Fruit fly (Drosophila melanogaster) whole organism, embryonic: ENCODE measurements around the gene CG2540.

Experiments
- BtbVII ChIP-seq: fragments of 200-800 bp; sonication (Bioruptor generic); optimal IDR thresholded peaks from 3 replicates; lab custom pipeline; 2017; ENCODE audit warnings: missing biosample characterization, mild to moderate bottlenecking, missing genetic modification characterization
- CG1024 ChIP-seq: fragments of 200-800 bp; sonication (Bioruptor generic); IDR thresholded peaks from 2 replicates; pipeline ENCODE4 v1.3.6; 2022; ENCODE audit warnings: missing biosample characterization, missing genetic modification characterization
- CG10431 ChIP-seq: fragments of 200-800 bp; sonication (Bioruptor generic); optimal IDR thresholded peaks from 3 replicates; lab custom pipeline; 2018; ENCODE audit warnings: missing biosample characterization, mild to moderate bottlenecking, missing genetic modification characterization
- CG10565 ChIP-seq: fragments of 200-800 bp; sonication (Bioruptor generic); optimal IDR thresholded peaks from 3 replicates; lab custom pipeline; 2016; ENCODE audit warnings: missing biosample characterization, mild to moderate bottlenecking, missing genetic modification characterization
- CG11398 ChIP-seq: fragments of 200-800 bp; sonication (Bioruptor generic); optimal IDR thresholded peaks from 2 replicates; lab custom pipeline; 2016; ENCODE audit warnings: missing biosample characterization, missing genetic modification characterization
- CG11456 ChIP-seq: fragments of 200-800 bp; sonication (Bioruptor generic); IDR thresholded peaks from 3 replicates; pipeline ENCODE4 v1.3.6; 2022; ENCODE audit warnings: missing biosample characterization, missing genetic modification characterization
- CG12104 ChIP-seq: fragments of 200-800 bp; sonication (Bioruptor generic); optimal IDR thresholded peaks from 3 replicates; lab custom pipeline; 2016; ENCODE audit warnings: missing biosample characterization, missing genetic modification characterization
- CG1529 ChIP-seq: fragments of 200-800 bp; sonication (Bioruptor generic); optimal IDR thresholded peaks from 3 replicates; lab custom pipeline; 2018; ENCODE audit warnings: missing biosample characterization, missing genetic modification characterization
- CG15479 ChIP-seq: fragments of 200-800 bp; sonication (Bioruptor generic); optimal IDR thresholded peaks from 3 replicates; lab custom pipeline; 2019; ENCODE audit warnings: missing biosample characterization, mild to moderate bottlenecking, missing genetic modification characterization, moderate library complexity
- CG17829 ChIP-seq: fragments of 200-800 bp; optimal IDR thresholded peaks from 2 replicates; lab custom pipeline; 2019; ENCODE audit warnings: missing biosample characterization, mild to moderate bottlenecking, missing genetic modification characterization, moderate library complexity
- CG18476 ChIP-seq: fragments of 200-800 bp; sonication (Bioruptor generic); optimal IDR thresholded peaks from 2 replicates; lab custom pipeline; 2016; ENCODE audit warnings: missing biosample characterization, mild to moderate bottlenecking, missing genetic modification characterization
- CG18764 ChIP-seq: fragments of 200-800 bp; sonication (Bioruptor generic); optimal IDR thresholded peaks from 3 replicates; lab custom pipeline; 2016; ENCODE audit warnings: missing biosample characterization, missing genetic modification characterization
- CG2889 ChIP-seq: fragments of 200-800 bp; sonication (Bioruptor generic); IDR thresholded peaks from 3 replicates; pipeline ENCODE4 v1.3.6; 2022; ENCODE audit warnings: missing biosample characterization, missing genetic modification characterization
- CG3281 ChIP-seq: fragments of 200-800 bp; sonication (Bioruptor generic); optimal IDR thresholded peaks from 3 replicates; lab custom pipeline; 2017; ENCODE audit warnings: missing biosample characterization, mild to moderate bottlenecking, missing genetic modification characterization
- CG34376 ChIP-seq: fragments of 200-800 bp; sonication (Bioruptor generic); optimal IDR thresholded peaks from 2 replicates; lab custom pipeline; 2018; ENCODE audit warnings: missing biosample characterization, mild to moderate bottlenecking, missing genetic modification characterization
- CG3847 ChIP-seq: fragments of 200-800 bp; sonication (Bioruptor generic); IDR thresholded peaks from 2 replicates; pipeline ENCODE4 v1.3.6; 2022; ENCODE audit warnings: missing biosample characterization, missing genetic modification characterization
- CG6254 ChIP-seq: fragments of 200-800 bp; sonication (Bioruptor generic); optimal IDR thresholded peaks from 3 replicates; lab custom pipeline; 2017; ENCODE audit warnings: mild to moderate bottlenecking, missing biosample characterization, missing genetic modification reagents, missing genetic modification characterization
- CG6689 ChIP-seq: fragments of 200-800 bp; sonication (Bioruptor generic); IDR thresholded peaks from 2 replicates; pipeline ENCODE4 v1.3.6; 2022; ENCODE audit warnings: missing biosample characterization, missing genetic modification characterization
- CG6765 ChIP-seq: fragments of 200-800 bp; sonication (Bioruptor generic); optimal IDR thresholded peaks from 3 replicates; lab custom pipeline; 2017; ENCODE audit warnings: missing biosample characterization, mild to moderate bottlenecking, missing genetic modification characterization
- CG7556 ChIP-seq: fragments of 200-800 bp; sonication (Bioruptor generic); optimal IDR thresholded peaks from 2 replicates; lab custom pipeline; 2017; ENCODE audit warnings: missing biosample characterization, mild to moderate bottlenecking, missing genetic modification characterization
- CG8089 ChIP-seq: fragments of 200-800 bp; sonication (Bioruptor generic); optimal IDR thresholded peaks from 3 replicates; lab custom pipeline; 2016; ENCODE audit warnings: missing biosample characterization, missing genetic modification characterization
- CTCF ChIP-seq: fragments of 200-800 bp; sonication (Bioruptor generic); optimal IDR thresholded peaks from 2 replicates; lab custom pipeline; 2017; ENCODE audit warnings: missing biosample characterization, mild to moderate bottlenecking, missing genetic modification characterization, moderate library complexity
- Dbx ChIP-seq: fragments of 200-800 bp; sonication (Bioruptor generic); IDR thresholded peaks from 3 replicates; pipeline ENCODE4 v1.3.6; 2022; ENCODE audit warnings: missing biosample characterization, missing genetic modification characterization
- Dek ChIP-seq: fragments of 200-800 bp; sonication (Bioruptor generic); optimal IDR thresholded peaks from 3 replicates; lab custom pipeline; 2019; ENCODE audit warnings: missing biosample characterization, mild to moderate bottlenecking, missing genetic modification characterization, moderate library complexity
- Lhr ChIP-seq: fragments of 200-800 bp; sonication (Bioruptor generic); optimal IDR thresholded peaks from 3 replicates; lab custom pipeline; 2017; ENCODE audit warnings: mild to moderate bottlenecking, missing biosample characterization, missing genetic modification reagents, missing genetic modification characterization
- Nf-YC ChIP-seq: fragments of 200-800 bp; optimal IDR thresholded peaks from 3 replicates; lab custom pipeline; 2019; ENCODE audit warnings: missing biosample characterization, mild to moderate bottlenecking, missing genetic modification characterization, moderate library complexity
- Ptx1 ChIP-seq: fragments of 200-800 bp; sonication (Bioruptor generic); IDR thresholded peaks from 2 replicates; pipeline ENCODE4 v1.3.6; 2022; ENCODE audit warnings: missing biosample characterization, missing genetic modification characterization
- Sry-β ChIP-seq: fragments of 200-800 bp; sonication (Bioruptor generic); optimal IDR thresholded peaks from 2 replicates; lab custom pipeline; 2018; ENCODE audit warnings: missing biosample characterization, mild to moderate bottlenecking, missing genetic modification characterization, moderate library complexity
- Tbp ChIP-seq: fragments of >200 bp; optimal IDR thresholded peaks from 2 replicates; lab custom pipeline; 2018; ENCODE audit warnings: missing biosample characterization, missing genetic modification characterization
- Xbp1 ChIP-seq: fragments of 200-800 bp; sonication (Bioruptor generic); optimal IDR thresholded peaks from 3 replicates; lab custom pipeline; 2016; ENCODE audit warnings: missing biosample characterization, mild to moderate bottlenecking, missing genetic modification characterization
- ap ChIP-seq: fragments of 200-800 bp; sonication (Bioruptor generic); IDR thresholded peaks from 2 replicates; pipeline ENCODE4 v1.3.6; 2022; ENCODE audit warnings: missing biosample characterization, missing genetic modification characterization
- ash1 ChIP-seq: fragments of 200-800 bp; sonication (Bioruptor generic); optimal IDR thresholded peaks from 2 replicates; lab custom pipeline; 2018; ENCODE audit warnings: missing biosample characterization, mild to moderate bottlenecking, missing genetic modification characterization
- bowl ChIP-seq: fragments of 200-800 bp; sonication (Bioruptor generic); IDR thresholded peaks from 2 replicates; pipeline ENCODE4 v1.3.6; 2022; ENCODE audit warnings: missing biosample characterization, missing genetic modification characterization
- cato ChIP-seq: fragments of 200-800 bp; sonication (Bioruptor generic); optimal IDR thresholded peaks from 2 replicates; lab custom pipeline; 2016; ENCODE audit warnings: missing biosample characterization, missing genetic modification characterization, borderline replicate concordance
- chinmo ChIP-seq: fragments of 200-800 bp; sonication (Bioruptor generic); IDR thresholded peaks from 4 replicates; pipeline ENCODE4 v1.3.6; 2022; ENCODE audit warnings: missing biosample characterization, missing genetic modification characterization; ENCODE audit not compliant: partially characterized antibody
- corto ChIP-seq: fragments of 200-800 bp; sonication (Bioruptor generic); optimal IDR thresholded peaks from 2 replicates; lab custom pipeline; 2016; ENCODE audit warnings: missing biosample characterization, mild to moderate bottlenecking, missing genetic modification characterization, moderate library complexity
- cwo ChIP-seq: fragments of 200-800 bp; sonication (Bioruptor generic); optimal IDR thresholded peaks from 3 replicates; lab custom pipeline; 2017; ENCODE audit warnings: missing biosample characterization, missing genetic modification characterization, mild to moderate bottlenecking, moderate library complexity, missing genetic modification reagents
- gsb-n ChIP-seq: fragments of 200-800 bp; sonication (Bioruptor generic); optimal IDR thresholded peaks from 3 replicates; lab custom pipeline; 2018; ENCODE audit warnings: missing biosample characterization, mild to moderate bottlenecking, missing genetic modification characterization
- hb ChIP-seq: fragments of 200-800 bp; sonication (Bioruptor generic); IDR thresholded peaks from 3 replicates; pipeline ENCODE4 v1.3.6; 2022; ENCODE audit warnings: missing biosample characterization, missing genetic modification characterization; ENCODE audit not compliant: partially characterized antibody
- hth ChIP-seq: fragments of >200 bp; optimal IDR thresholded peaks from 2 replicates; lab custom pipeline; 2017; ENCODE audit warnings: inconsistent platforms
- inv ChIP-seq: fragments of 200-800 bp; sonication (Bioruptor generic); IDR thresholded peaks from 2 replicates; pipeline ENCODE4 v1.3.6; 2022; ENCODE audit warnings: missing biosample characterization, missing genetic modification characterization; ENCODE audit not compliant: partially characterized antibody
- klu ChIP-seq: fragments of 200-800 bp; sonication (Bioruptor generic); IDR thresholded peaks from 2 replicates; pipeline ENCODE4 v1.3.6; 2022; ENCODE audit warnings: missing biosample characterization, missing genetic modification characterization
- luna ChIP-seq: fragments of 200-800 bp; sonication (Bioruptor generic); optimal IDR thresholded peaks from 2 replicates; lab custom pipeline; 2016; ENCODE audit warnings: missing biosample characterization, missing genetic modification characterization
- pfk ChIP-seq: fragments of 200-800 bp; sonication (Bioruptor generic); optimal IDR thresholded peaks from 2 replicates; lab custom pipeline; 2018; ENCODE audit warnings: missing biosample characterization, mild to moderate bottlenecking, missing genetic modification characterization, moderate library complexity
- ranshi ChIP-seq: fragments of 200-800 bp; sonication (Bioruptor generic); IDR thresholded peaks from 2 replicates; pipeline ENCODE4 v1.3.6; 2022; ENCODE audit warnings: missing biosample characterization, missing genetic modification characterization
- salm ChIP-seq: fragments of 200-800 bp; sonication (Bioruptor generic); optimal IDR thresholded peaks from 2 replicates; lab custom pipeline; 2018; ENCODE audit warnings: missing biosample characterization, mild to moderate bottlenecking, missing genetic modification characterization
- scrt ChIP-seq: fragments of 200-800 bp; sonication (Bioruptor generic); optimal IDR thresholded peaks from 2 replicates; lab custom pipeline; 2018; ENCODE audit warnings: missing biosample characterization, mild to moderate bottlenecking, missing genetic modification characterization, moderate library complexity
- sens ChIP-seq: fragments of 200-800 bp; sonication (Bioruptor generic); peaks from one replicate; lab custom pipeline; 2016; ENCODE audit warnings: missing biosample characterization, missing genetic modification characterization
- ttk ChIP-seq: fragments of 200-800 bp; sonication (Bioruptor generic); IDR thresholded peaks from 2 replicates; pipeline ENCODE4 v2.1.2; 2022; ENCODE audit warnings: missing biosample characterization, missing genetic modification characterization
- zen ChIP-seq: fragments of 200-800 bp; sonication (Bioruptor generic); optimal IDR thresholded peaks from 3 replicates; lab custom pipeline; 2018; ENCODE audit warnings: missing biosample characterization, mild to moderate bottlenecking, missing genetic modification characterization, moderate library complexity
- zfh1 ChIP-seq: fragments of 200-800 bp; sonication (Bioruptor generic); IDR thresholded peaks from 3 replicates; pipeline ENCODE4 v1.3.6; 2022; ENCODE audit warnings: missing biosample characterization, missing genetic modification characterization

Gene CG2540

DNA sequence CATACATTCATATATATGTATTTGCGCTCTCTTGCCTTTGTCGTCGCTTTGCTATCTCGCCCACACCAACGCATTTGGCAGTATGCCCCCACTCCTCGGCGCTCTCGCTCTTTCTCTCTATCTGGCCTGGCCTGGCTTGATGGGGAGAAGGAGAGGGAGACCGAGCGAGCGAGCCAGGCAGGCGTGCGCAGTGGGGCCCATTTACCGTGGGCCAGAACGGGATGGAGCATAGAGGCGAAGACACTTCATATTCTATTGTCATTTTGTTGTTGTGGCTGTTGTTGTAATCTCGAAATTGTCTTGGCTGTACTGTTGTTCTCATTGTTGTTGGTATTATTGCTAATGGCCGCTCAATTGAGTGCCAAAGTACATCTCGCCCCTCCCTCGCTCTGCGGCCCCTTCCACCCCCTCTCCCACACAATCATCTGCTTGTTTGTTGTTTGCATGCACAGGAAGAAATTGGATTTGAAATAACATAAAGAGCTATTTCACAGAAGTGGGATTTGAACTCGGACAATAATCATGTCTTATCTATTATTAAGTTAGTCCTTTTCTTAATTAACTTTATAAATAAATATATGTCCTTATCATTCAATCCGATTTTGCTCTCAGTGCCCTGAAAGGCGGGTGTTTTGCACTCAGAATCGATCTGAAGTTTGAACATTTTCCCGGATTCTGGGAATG, 35.6 kb downstream of the CG2540 start (continued):
- peak; percentile 81 for TF ChIP-seq cato (GFP tag; lab: Kevin White, UChicago)
- TF ChIP-seq CG11456 (GFP tag; lab: Robert Waterston, UW) = peak; percentile 92
- TF ChIP-seq CG6689 (GFP tag; lab: Robert Waterston, UW) = peak; percentile 92
- TF ChIP-seq ash1 (GFP tag; lab: Kevin White, UChicago) = peak; percentile 34
- peak; percentile 69 for TF ChIP-seq salm (tag; lab: Kevin White, UChicago)
- TF ChIP-seq bowl (GFP tag; lab: Robert Waterston, UW) = peak; percentile 75
- TF ChIP-seq corto = peak; percentile 82
- no peak for TF ChIP-seq CG11398 (GFP tag; lab: Kevin White, UChicago)
- TF ChIP-seq CG12104 (GFP tag; lab: Kevin White, UChicago) = peak; percentile 87
- peak; percentile 90 for TF ChIP-seq CG3847 (GFP tag; lab: Robert Waterston, UW)
- TF ChIP-seq Lhr (GFP tag; lab: Kevin White, UChicago) = peak; percentile 79
- TF ChIP-seq CG18476 (GFP tag; lab: Kevin White, UChicago) = peak; percentile 54
- TF ChIP-seq CG8089 (GFP tag; lab: Kevin White, UChicago) = peak; percentile 46
- peak; percentile 9 for TF ChIP-seq Nf-YC
- peak; percentile 58 for TF ChIP-seq CG10431 (GFP tag; lab: Kevin White, UChicago)
- peak; percentile 85 for TF ChIP-seq Xbp1 (GFP tag; lab: Kevin White, UChicago)
- TF ChIP-seq ap (GFP tag; lab: Robert Waterston, UW) = peak; percentile 86
- peak; percentile 92 for TF ChIP-seq zfh1 (GFP tag; lab: Robert Waterston, UW)
- peak; percentile 88 for TF ChIP-seq Dbx
- peak; percentile 71 for TF ChIP-seq CG18764 (GFP tag; lab: Kevin White, UChicago)
- TF ChIP-seq CG34376 (GFP tag; lab: Kevin White, UChicago) = peak; percentile 44
- TF ChIP-seq Dek (tag; lab: Kevin White, UChicago) = peak; percentile 88
- peak; percentile 87 for TF ChIP-seq CG3281 (GFP tag; lab: Kevin White, UChicago)
- TF ChIP-seq hb (GFP tag; lab: Robert Waterston, UW) = no peak
- TF ChIP-seq cwo = peak; percentile 84
- TF ChIP-seq CG10565 = peak; percentile 6
- peak; percentile 25 for TF ChIP-seq CG15479 (GFP tag; lab: Kevin White, UChicago)
- peak; percentile 89 for TF ChIP-seq ttk (GFP tag; lab: Robert Waterston, UW)
- no peak for TF ChIP-seq Sry-β (GFP tag; lab: Kevin White, UChicago)
- no peak for TF ChIP-seq hth (lab: Kevin White, UChicago)
- peak; percentile 86 for TF ChIP-seq CG2889 (GFP tag; lab: Robert Waterston, UW)
- peak; percentile 75 for TF ChIP-seq CG6254 (GFP tag; lab: Kevin White, UChicago)
- peak; percentile 80 for TF ChIP-seq CG1024 (GFP tag; lab: Robert Waterston, UW)
- peak; percentile 10 for TF ChIP-seq pfk
- peak; percentile 85 for TF ChIP-seq klu (GFP tag; lab: Robert Waterston, UW)
- peak; percentile 81 for TF ChIP-seq CG1529
- TF ChIP-seq BtbVII (GFP tag; lab: Kevin White, UChicago) = peak; percentile 87
- TF ChIP-seq zen = peak; percentile 74
- TF ChIP-seq CTCF (GFP tag; lab: Kevin White, UChicago) = peak; percentile 32
- peak; percentile 68 for TF ChIP-seq CG6765 (GFP tag; lab: Kevin White, UChicago)
- TF ChIP-seq sens = peak; percentile 91
- peak; percentile 87 for TF ChIP-seq gsb-n (tag; lab: Kevin White, UChicago)
- peak; percentile 87; the same call in 1 of the 2 replicates for TF ChIP-seq ranshi
- TF ChIP-seq Tbp (GFP tag; lab: Kevin White, UChicago) = no peak
- TF ChIP-seq scrt (GFP tag; lab: Kevin White, UChicago) = peak; percentile 78
- peak; percentile 90 for TF ChIP-seq CG17829 (tag; lab: Kevin White, UChicago)
- no peak for TF ChIP-seq inv (GFP tag; lab: Robert Waterston, UW)
- TF ChIP-seq CG7556 (GFP tag; lab: Kevin White, UChicago) = peak; percentile 90
- TF ChIP-seq chinmo (GFP tag; lab: Robert Waterston, UW) = peak; percentile 88
- TF ChIP-seq Ptx1 (GFP tag; lab: Robert Waterston, UW) = peak; percentile 95
- no peak for TF ChIP-seq luna (GFP tag; lab: Kevin White, UChicago)
